Worm (Caenorhabditis elegans) whole organism, late embryonic: Measurements from ENCODE around the gene unc-6.
"Not testable (repeated sequence)": the region's sequence is repeated elsewhere in the genome, so short reads cannot be mapped to it uniquely, and the experiment has no call there.

Experiments
- ama-1 ChIP-seq: fragments of 150-350 bp; optimal IDR thresholded peaks from 2 replicates; lab custom pipeline; 2014
- ceh-31 ChIP-seq: sonication (generic microtip); optimal IDR thresholded peaks from 2 replicates; lab custom pipeline; 2016; ENCODE audit warnings: missing genetic modification characterization, missing compliant biosample characterization
- ceh-34 ChIP-seq: sonication (generic microtip); optimal IDR thresholded peaks from 2 replicates; lab custom pipeline; 2016; ENCODE audit warnings: mild to moderate bottlenecking, missing genetic modification characterization, missing compliant biosample characterization
- elt-2 ChIP-seq: sonication (generic microtip); optimal IDR thresholded peaks from 2 replicates; lab custom pipeline; 2016; ENCODE audit warnings: missing genetic modification reagents, missing genetic modification characterization, missing compliant biosample characterization
- fkh-10 ChIP-seq: fragments of 150-350 bp; optimal IDR thresholded peaks from 2 replicates; lab custom pipeline; 2014; ENCODE audit warnings: missing biosample characterization, missing genetic modification reagents, missing genetic modification characterization
- npax-4 ChIP-seq: sonication (generic microtip); optimal IDR thresholded peaks from 2 replicates; lab custom pipeline; 2016; ENCODE audit warnings: missing genetic modification characterization, missing compliant biosample characterization
- pag-3 ChIP-seq: sonication (generic microtip); optimal IDR thresholded peaks from 2 replicates; lab custom pipeline; 2016; ENCODE audit warnings: missing compliant biosample characterization, missing genetic modification characterization, borderline replicate concordance
- pax-1 ChIP-seq: fragments of 150-350 bp; optimal IDR thresholded peaks from 2 replicates; lab custom pipeline; 2014; ENCODE audit warnings: missing biosample characterization, missing genetic modification characterization
- pha-4 ChIP-seq: fragments of 150-350 bp; optimal IDR thresholded peaks from 2 replicates; lab custom pipeline; 2018; ENCODE audit warnings: missing biosample characterization, missing genetic modification reagents, missing genetic modification characterization
- pqm-1 ChIP-seq: sonication (generic microtip); optimal IDR thresholded peaks from 2 replicates; lab custom pipeline; 2016; ENCODE audit warnings: missing genetic modification characterization, missing compliant biosample characterization
- tbx-2 ChIP-seq: sonication (generic microtip); optimal IDR thresholded peaks from 2 replicates; lab custom pipeline; 2016; ENCODE audit warnings: missing genetic modification characterization, missing compliant biosample characterization
- unc-55 ChIP-seq: sonication (generic microtip); optimal IDR thresholded peaks from 2 replicates; lab custom pipeline; 2017; ENCODE audit warnings: missing biosample characterization, missing genetic modification reagents, missing genetic modification characterization
- unc-86 ChIP-seq: sonication (generic microtip); optimal IDR thresholded peaks from 2 replicates; lab custom pipeline; 2016; ENCODE audit warnings: missing genetic modification characterization, missing compliant biosample characterization

DNA sequence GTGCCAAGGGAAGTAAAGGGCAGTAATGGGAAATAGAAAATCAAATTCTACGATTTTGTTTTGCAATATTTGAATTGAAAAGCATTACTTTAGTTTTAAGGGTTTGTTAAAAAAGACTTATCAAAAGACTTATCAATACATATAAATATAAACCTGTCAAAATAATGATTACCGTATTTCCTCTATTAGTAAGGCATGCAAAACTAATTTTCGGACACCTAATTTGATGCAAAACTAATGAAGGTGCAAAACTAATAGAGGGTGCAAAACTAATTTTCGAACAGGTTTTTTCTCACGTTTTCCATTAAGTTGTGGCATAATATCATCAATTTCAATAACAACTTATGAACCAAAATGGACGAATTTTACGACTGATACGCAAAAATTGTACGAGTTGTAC, 7.7 kb upstream of the unc-6 start, which contains the start of gene F41C6.6:
- TF ChIP-seq ceh-31 (tag; lab: Kevin White, UChicago); ceh-34 (tag; lab: Kevin White, UChicago); elt-2 (tag; lab: Kevin White, UChicago); ama-1; tbx-2 (tag; lab: Kevin White, UChicago); pqm-1; npax-4; pax-1 (tag; lab: Kevin White, UChicago); fkh-10; unc-55; pha-4 (tag; lab: Kevin White, UChicago); unc-86 (tag; lab: Kevin White, UChicago); pag-3 (tag; lab: Kevin White, UChicago): not testable (repeated sequence)
